Fruit fly (Drosophila melanogaster): ENCODE data around the gene CG31267.

dm6 chr3R:17121277-17121676 is 12.7 kb upstream of the CG31267 start, which contains the start of gene CG42779:
- TF ChIP-seq topi (GFP tag; optimal IDR thresholded peaks at IDR 0.05) (no peak), Ets21C (GFP tag; optimal IDR thresholded peaks at IDR 0.05) (no peak), CG6276 (GFP tag; optimal IDR thresholded peaks at IDR 0.05) (no peak), Gug (GFP tag; IDR thresholded peaks at IDR 0.05) (no peak)

Measured in whole organism, prepupa.